Worm (Caenorhabditis elegans) whole organism, L2 larva: ENCODE measurements around the gene F38A6.4.

Experiments
- C34F6.9 ChIP-seq: fragments of 150-350 bp; optimal IDR thresholded peaks from 2 replicates; lab custom pipeline; 2014; ENCODE audit warnings: missing biosample characterization, missing genetic modification characterization
- F13H6.1 ChIP-seq: sonication (generic microtip); optimal IDR thresholded peaks from 2 replicates; lab custom pipeline; 2016; ENCODE audit warnings: missing genetic modification characterization, missing compliant biosample characterization
- R02D3.7 ChIP-seq: fragments of 150-350 bp; optimal IDR thresholded peaks from 2 replicates; lab custom pipeline; 2014; ENCODE audit warnings: missing biosample characterization, missing genetic modification characterization
- Y55F3AM.14 ChIP-seq: fragments of 200-800 bp; sonication (Bioruptor generic); optimal IDR thresholded peaks from 2 replicates; lab custom pipeline; 2018; ENCODE audit warnings: mild to moderate bottlenecking, missing genetic modification characterization, missing compliant biosample characterization
- ZK546.5 ChIP-seq: sonication (generic microtip); optimal IDR thresholded peaks from 2 replicates; lab custom pipeline; 2017; ENCODE audit warnings: missing biosample characterization, missing genetic modification characterization
- alr-1 ChIP-seq: fragments of 150-350 bp; optimal IDR thresholded peaks from 2 replicates; lab custom pipeline; 2014; ENCODE audit warnings: missing biosample characterization, missing genetic modification characterization
- aly-2 ChIP-seq: fragments of 150-350 bp; optimal IDR thresholded peaks from 2 replicates; lab custom pipeline; 2014; ENCODE audit warnings: missing biosample characterization, missing genetic modification characterization
- ama-1 ChIP-seq: fragments of 150-350 bp; optimal IDR thresholded peaks from 2 replicates; lab custom pipeline; 2018; ENCODE audit warnings: inconsistent platforms
- blmp-1 ChIP-seq: sonication (generic microtip); optimal IDR thresholded peaks from 2 replicates; lab custom pipeline; 2017; ENCODE audit warnings: missing genetic modification characterization, mild to moderate bottlenecking, missing compliant biosample characterization, antibody characterized with exemption, moderate library complexity; ENCODE audit not compliant: insufficient read depth
- ceh-16 ChIP-seq: fragments of 150-350 bp; optimal IDR thresholded peaks from 2 replicates; lab custom pipeline; 2014; ENCODE audit warnings: missing biosample characterization, missing genetic modification characterization
- ceh-82 ChIP-seq: fragments of 150-350 bp; optimal IDR thresholded peaks from 2 replicates; lab custom pipeline; 2014; ENCODE audit warnings: missing biosample characterization, missing genetic modification characterization
- crh-2 ChIP-seq: sonication (generic microtip); optimal IDR thresholded peaks from 2 replicates; lab custom pipeline; 2017; ENCODE audit warnings: missing biosample characterization, missing genetic modification characterization
- dmd-4 ChIP-seq: sonication (generic microtip); optimal IDR thresholded peaks from 2 replicates; lab custom pipeline; 2017; ENCODE audit warnings: missing biosample characterization, missing genetic modification characterization
- egl-27 ChIP-seq: sonication (generic microtip); optimal IDR thresholded peaks from 3 replicates; lab custom pipeline; 2017; ENCODE audit warnings: missing biosample characterization, missing genetic modification reagents, missing genetic modification characterization
- elt-1 ChIP-seq: fragments of 150-350 bp; optimal IDR thresholded peaks from 2 replicates; lab custom pipeline; 2014; ENCODE audit warnings: missing biosample characterization, missing genetic modification characterization
- elt-3 ChIP-seq: sonication (generic microtip); optimal IDR thresholded peaks from 2 replicates; lab custom pipeline; 2017; ENCODE audit warnings: missing biosample characterization, missing genetic modification characterization
- fos-1 ChIP-seq: fragments of 150-350 bp; optimal IDR thresholded peaks from 2 replicates; lab custom pipeline; 2014; ENCODE audit warnings: missing biosample characterization, missing genetic modification characterization
- gmeb-1 ChIP-seq: fragments of 150-350 bp; optimal IDR thresholded peaks from 2 replicates; lab custom pipeline; 2014; ENCODE audit warnings: missing biosample characterization, missing genetic modification characterization
- lin-11 ChIP-seq: fragments of 150-350 bp; sonication (generic microtip); optimal IDR thresholded peaks from 2 replicates; lab custom pipeline; 2014; ENCODE audit warnings: missing biosample characterization, missing genetic modification characterization, inconsistent platforms, mixed read lengths
- lin-13 ChIP-seq: fragments of 150-350 bp; optimal IDR thresholded peaks from 2 replicates; lab custom pipeline; 2014; ENCODE audit warnings: missing biosample characterization, missing genetic modification reagents, missing genetic modification characterization
- lin-39 ChIP-seq: fragments of 150-350 bp; optimal IDR thresholded peaks from 2 replicates; lab custom pipeline; 2014; ENCODE audit warnings: missing biosample characterization, missing genetic modification reagents, missing genetic modification characterization
- lsy-2 ChIP-seq, 2 experiments: fragments of 150-350 bp in 1 of 2; sonication (generic microtip) in 1 of 2; optimal IDR thresholded peaks; 2 replicates each; lab custom pipeline; 2014 to 2017; ENCODE audit warnings: missing biosample characterization in 2 of 2, missing genetic modification characterization in 2 of 2
- mab-5 ChIP-seq: fragments of 150-350 bp; optimal IDR thresholded peaks from 2 replicates; lab custom pipeline; 2014; ENCODE audit warnings: missing biosample characterization, missing genetic modification characterization
- mbf-1 ChIP-seq: sonication (generic microtip); optimal IDR thresholded peaks from 2 replicates; lab custom pipeline; 2017; ENCODE audit warnings: missing biosample characterization, missing genetic modification characterization
- mdl-1 ChIP-seq, 2 experiments: fragments of 150-350 bp in 1 of 2; sonication (generic microtip) in 1 of 2; optimal IDR thresholded peaks; 2 replicates each; lab custom pipeline; 2017; ENCODE audit warnings: missing biosample characterization in 2 of 2, missing genetic modification characterization in 2 of 2
- nhr-10 ChIP-seq: sonication (generic microtip); optimal IDR thresholded peaks from 2 replicates; lab custom pipeline; 2017; ENCODE audit warnings: missing biosample characterization, missing genetic modification characterization
- nhr-11 ChIP-seq: fragments of 150-350 bp; optimal IDR thresholded peaks from 2 replicates; lab custom pipeline; 2014; ENCODE audit warnings: missing biosample characterization, missing genetic modification characterization
- nhr-12 ChIP-seq: fragments of 150-350 bp; optimal IDR thresholded peaks from 2 replicates; lab custom pipeline; 2014; ENCODE audit warnings: missing biosample characterization, missing genetic modification characterization
- nhr-129 ChIP-seq: fragments of 150-350 bp; optimal IDR thresholded peaks from 2 replicates; lab custom pipeline; 2014; ENCODE audit warnings: missing biosample characterization, missing genetic modification characterization
- nhr-21 ChIP-seq: fragments of 150-350 bp; optimal IDR thresholded peaks from 2 replicates; lab custom pipeline; 2014; ENCODE audit warnings: missing biosample characterization, missing genetic modification characterization
- nhr-23 ChIP-seq: fragments of 150-350 bp; optimal IDR thresholded peaks from 2 replicates; lab custom pipeline; 2014; ENCODE audit warnings: missing biosample characterization, missing genetic modification reagents, missing genetic modification characterization
- nhr-237 ChIP-seq: fragments of 150-350 bp; optimal IDR thresholded peaks from 2 replicates; lab custom pipeline; 2014; ENCODE audit warnings: missing biosample characterization, missing genetic modification characterization
- nhr-25 ChIP-seq: fragments of 150-350 bp; sonication (generic microtip); optimal IDR thresholded peaks from 3 replicates; lab custom pipeline; 2014; ENCODE audit warnings: missing biosample characterization, missing genetic modification characterization
- nhr-6 ChIP-seq: fragments of 150-350 bp; optimal IDR thresholded peaks from 2 replicates; lab custom pipeline; 2014; ENCODE audit warnings: missing biosample characterization, missing genetic modification characterization
- nhr-77 ChIP-seq: fragments of 150-350 bp; optimal IDR thresholded peaks from 2 replicates; lab custom pipeline; 2014; ENCODE audit warnings: missing biosample characterization, missing genetic modification characterization
- peb-1 ChIP-seq: fragments of 150-350 bp; optimal IDR thresholded peaks from 2 replicates; lab custom pipeline; 2014; ENCODE audit warnings: missing biosample characterization, missing genetic modification characterization
- sem-4 ChIP-seq: fragments of 150-350 bp; optimal IDR thresholded peaks from 2 replicates; lab custom pipeline; 2014; ENCODE audit warnings: missing biosample characterization, missing genetic modification reagents, missing genetic modification characterization
- skn-1 ChIP-seq: sonication (generic microtip); optimal IDR thresholded peaks from 2 replicates; lab custom pipeline; 2017; ENCODE audit warnings: missing biosample characterization, missing genetic modification characterization
- sma-3 ChIP-seq: sonication (generic microtip); optimal IDR thresholded peaks from 2 replicates; lab custom pipeline; 2016; ENCODE audit warnings: missing genetic modification reagents, missing genetic modification characterization, missing compliant biosample characterization
- sma-9 ChIP-seq, 2 experiments: fragments of 150-350 bp in 1 of 2; sonication (generic microtip) in 1 of 2; optimal IDR thresholded peaks; 2 replicates each; lab custom pipeline; 2014 to 2016; ENCODE audit warnings: missing genetic modification characterization in 2 of 2, mild to moderate bottlenecking in 1 of 2, missing biosample characterization in 1 of 2, missing compliant biosample characterization in 1 of 2, missing genetic modification reagents in 1 of 2, moderate library complexity in 1 of 2
- snpc-4 ChIP-seq: fragments of 150-350 bp; optimal IDR thresholded peaks from 2 replicates; lab custom pipeline; 2014; ENCODE audit warnings: missing biosample characterization, missing genetic modification characterization
- unc-39 ChIP-seq: fragments of 150-350 bp; optimal IDR thresholded peaks from 2 replicates; lab custom pipeline; 2014; ENCODE audit warnings: missing biosample characterization, missing genetic modification characterization
- unc-55 ChIP-seq: fragments of 150-350 bp; sonication (generic microtip); optimal IDR thresholded peaks from 3 replicates; lab custom pipeline; 2014; ENCODE audit warnings: missing biosample characterization, missing genetic modification reagents, missing genetic modification characterization
- unc-62 ChIP-seq: fragments of 150-350 bp; optimal IDR thresholded peaks from 2 replicates; lab custom pipeline; 2014; ENCODE audit warnings: missing biosample characterization, missing genetic modification reagents, missing genetic modification characterization
- zag-1 ChIP-seq: fragments of 150-350 bp; optimal IDR thresholded peaks from 2 replicates; lab custom pipeline; 2014; ENCODE audit warnings: missing biosample characterization, missing genetic modification characterization
- ztf-1 ChIP-seq: fragments of 200-800 bp; sonication (Bioruptor generic); conservative IDR thresholded peaks from 2 replicates; pipeline ENCODE4 v1.3.6; 2022; ENCODE audit warnings: missing genetic modification characterization, missing compliant biosample characterization
- ztf-11 ChIP-seq: sonication (generic microtip); optimal IDR thresholded peaks from 2 replicates; lab custom pipeline; 2017; ENCODE audit warnings: missing biosample characterization, missing genetic modification characterization
- ztf-4 ChIP-seq: fragments of 150-350 bp; optimal IDR thresholded peaks from 2 replicates; lab custom pipeline; 2014; ENCODE audit warnings: missing biosample characterization, missing genetic modification characterization

F38A6.4 gene

ce11 chrV:20753838-20754503, 21.2 kb downstream of the F38A6.4 start:
- TF ChIP-seq F13H6.1: peak; percentile 5
- peak; percentile 62 for TF ChIP-seq fos-1 (tag; lab: Kevin White, UChicago)
- TF ChIP-seq egl-27: no peak

DNA sequence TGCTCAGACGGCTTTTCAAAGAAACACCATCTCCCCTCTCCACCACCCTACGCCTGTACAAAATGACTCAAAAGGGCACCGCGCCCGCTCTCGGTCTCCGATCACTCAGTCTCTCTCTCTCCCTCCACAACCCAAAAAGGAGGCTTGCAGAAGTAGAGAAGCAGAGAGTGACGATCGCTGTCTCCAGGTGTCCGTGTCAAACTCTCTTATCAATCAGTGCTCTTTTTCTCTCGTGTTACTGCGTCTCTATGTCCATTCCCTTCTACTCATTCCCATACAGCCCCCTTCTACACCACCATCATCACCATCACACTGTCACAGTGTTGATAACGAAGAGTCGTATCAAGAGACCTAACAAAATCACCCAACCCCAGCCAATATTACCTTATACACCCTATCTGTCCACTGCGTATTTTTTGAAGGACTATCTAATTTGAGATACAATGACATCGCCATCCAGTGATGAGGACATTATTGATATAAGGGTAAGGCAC, 22.5 kb downstream of the F38A6.4 start, which contains the start of gene pha-4:
Gene pha-4 (plus strand): TSS at position 444 of the 494 bp plus-strand sequence.
- TF ChIP-seq ceh-16 (tag; lab: Kevin White, UChicago): no peak
- TF ChIP-seq dmd-4: no peak
- no peak for TF ChIP-seq snpc-4 (tag; lab: Kevin White, UChicago)
- TF ChIP-seq alr-1 (tag; lab: Kevin White, UChicago): no peak
- TF ChIP-seq skn-1 (tag; lab: Kevin White, UChicago): no peak
- no peak for TF ChIP-seq nhr-77 (tag; lab: Kevin White, UChicago)
- peak; percentile 97 for TF ChIP-seq fos-1 (tag; lab: Kevin White, UChicago)
- TF ChIP-seq R02D3.7: no peak
- no peak for TF ChIP-seq nhr-12 (tag; lab: Kevin White, UChicago)
- no peak for TF ChIP-seq ama-1
- no peak for TF ChIP-seq ztf-4 (tag; lab: Kevin White, UChicago)
- TF ChIP-seq ztf-1 (GFP tag; lab: Robert Waterston, UW): no peak
- TF ChIP-seq mdl-1 (tag; optimal IDR thresholded peaks at IDR 0.05; lab: Kevin White, UChicago): no peak
- no peak for TF ChIP-seq unc-55 (GFP tag; lab: Kevin White, UChicago)
- TF ChIP-seq nhr-129 (tag; lab: Kevin White, UChicago): peak; percentile 22
- no peak for TF ChIP-seq lin-13 (GFP tag; lab: Kevin White, UChicago)
- TF ChIP-seq crh-2: peak; percentile 44
- no peak for TF ChIP-seq unc-39 (tag; lab: Kevin White, UChicago)
- no peak for TF ChIP-seq lsy-2 (tag; optimal IDR thresholded peaks at IDR 0.05; lab: Kevin White, UChicago)
- TF ChIP-seq nhr-25: no peak
- no peak for TF ChIP-seq nhr-21 (tag; lab: Kevin White, UChicago)
- no peak for TF ChIP-seq nhr-23 (tag; lab: Kevin White, UChicago)
- no peak for TF ChIP-seq Y55F3AM.14 (GFP tag; lab: Kevin White, UChicago)
- TF ChIP-seq mab-5 (tag; lab: Kevin White, UChicago): no peak
- peak; percentile 14 for TF ChIP-seq gmeb-1 (tag; lab: Kevin White, UChicago)
- TF ChIP-seq nhr-11 (tag; lab: Kevin White, UChicago): no peak
- peak; percentile 26 for TF ChIP-seq sma-9 (GFP tag; optimal IDR thresholded peaks at IDR 0.05; lab: Kevin White, UChicago)
- no peak for TF ChIP-seq sma-9 (tag; optimal IDR thresholded peaks at IDR 0.05; lab: Kevin White, UChicago)
- TF ChIP-seq nhr-237: no peak
- TF ChIP-seq elt-1 (tag; lab: Kevin White, UChicago): no peak
- no peak for TF ChIP-seq unc-62 (GFP tag; lab: Kevin White, UChicago)
- no peak for TF ChIP-seq elt-3 (tag; lab: Kevin White, UChicago)
- no peak for TF ChIP-seq nhr-10 (tag; lab: Kevin White, UChicago)
- TF ChIP-seq lin-11 (tag; lab: Kevin White, UChicago): no peak
- no peak for TF ChIP-seq mbf-1
- TF ChIP-seq peb-1: no peak
- TF ChIP-seq sma-3 (GFP tag; lab: Kevin White, UChicago): no peak
- TF ChIP-seq egl-27: no peak
- no peak for TF ChIP-seq nhr-6
- TF ChIP-seq sem-4 (tag; lab: Kevin White, UChicago): no peak
- TF ChIP-seq aly-2 (tag; lab: Kevin White, UChicago): no peak
- no peak for TF ChIP-seq ztf-11 (tag; lab: Kevin White, UChicago)
- TF ChIP-seq C34F6.9 (tag; lab: Kevin White, UChicago): no peak
- no peak for TF ChIP-seq lin-39 (tag; lab: Kevin White, UChicago)
- TF ChIP-seq ceh-82 (tag; lab: Kevin White, UChicago): no peak
- TF ChIP-seq zag-1 (tag; lab: Kevin White, UChicago): no peak
- no peak for TF ChIP-seq blmp-1 (tag; lab: Kevin White, UChicago)
- peak; percentile 2 for TF ChIP-seq F13H6.1
- no peak for TF ChIP-seq ZK546.5
- TF ChIP-seq, all 48 proteins: peak for 6
